Fruit fly (Drosophila melanogaster): Measurements from ENCODE around the gene Edem1.

The Edem1 gene

dm6 chrX:1879606-1880110 is 29.0 kb downstream of the Edem1 start, which contains the start of gene CG14818 (continued):
- TF ChIP-seq amos (GFP tag; IDR thresholded peaks at IDR 0.05; ENCODE audit: partially characterized antibody) (peak; percentile 78), CG18011 (GFP tag; optimal IDR thresholded peaks at IDR 0.05) (no peak), sc (optimal IDR thresholded peaks at IDR 0.05) (no peak), sc (GFP tag; optimal IDR thresholded peaks at IDR 0.05) (no peak), exex (tag; optimal IDR thresholded peaks at IDR 0.05) (no peak), Atf6 (GFP tag; IDR thresholded peaks at IDR 0.05) (peak; percentile 59; the same call in 1 of the 2 replicates), gsb-n (tag; optimal IDR thresholded peaks at IDR 0.05) (no peak), slbo (GFP tag; IDR thresholded peaks at IDR 0.05) (peak; percentile 77), fd102C (GFP tag; optimal IDR thresholded peaks at IDR 0.05) (no peak), pita (GFP tag; optimal IDR thresholded peaks at IDR 0.05) (no peak), H15 (GFP tag; IDR thresholded peaks at IDR 0.05) (no peak; the same call in 2 of the 3 replicates), CG11247 (GFP tag; IDR thresholded peaks at IDR 0.05) (no peak), CG18262 (tag; optimal IDR thresholded peaks at IDR 0.05) (peak; percentile 19), Chrac-16 (GFP tag; optimal IDR thresholded peaks at IDR 0.05) (peak; percentile 53), lov (optimal IDR thresholded peaks at IDR 0.05) (no peak), lov (GFP tag; IDR thresholded peaks at IDR 0.05) (no peak), CG1792 (GFP tag; optimal IDR thresholded peaks at IDR 0.05) (peak; percentile 27), her (GFP tag; optimal IDR thresholded peaks at IDR 0.05) (peak; percentile 36), CG12769 (tag; optimal IDR thresholded peaks at IDR 0.05) (no peak), grau (tag; optimal IDR thresholded peaks at IDR 0.05) (peak; percentile 51), CG1603 (tag; optimal IDR thresholded peaks at IDR 0.05) (peak; percentile 63), salm (tag; optimal IDR thresholded peaks at IDR 0.05) (no peak), pnt (GFP tag; optimal IDR thresholded peaks at IDR 0.05) (peak; percentile 56), CG32772 (GFP tag; IDR thresholded peaks at IDR 0.05) (peak; percentile 72), CG12299 (tag; optimal IDR thresholded peaks at IDR 0.05) (peak; percentile 39), klu (GFP tag; IDR thresholded peaks at IDR 0.05) (no peak; the same call in 1 of the 2 replicates), dan (GFP tag; IDR thresholded peaks at IDR 0.05) (no peak), CG11093 (GFP tag; IDR thresholded peaks at IDR 0.05) (0 out of 3 replicates have a peak, but pooled peaks have one; percentile 41), Dek (tag; optimal IDR thresholded peaks at IDR 0.05) (peak; percentile 29), CG7745 (tag; optimal IDR thresholded peaks at IDR 0.05) (no peak), CG13775 (GFP tag; optimal IDR thresholded peaks at IDR 0.05) (peak; percentile 57), CG11696 (GFP tag; IDR thresholded peaks at IDR 0.05) (no peak), Max (GFP tag; optimal IDR thresholded peaks at IDR 0.05) (no peak), CG4730 (GFP tag; IDR thresholded peaks at IDR 0.05) (peak; percentile 26; the same call in 1 of the 2 replicates), CG14965 (GFP tag; optimal IDR thresholded peaks at IDR 0.05; ENCODE audit: borderline replicate concordance) (no peak), sens (GFP tag) (peak; percentile 88), Hey (tag; optimal IDR thresholded peaks at IDR 0.05) (no peak), maf-S (GFP tag; optimal IDR thresholded peaks at IDR 0.05) (peak; percentile 59), pb (GFP tag; optimal IDR thresholded peaks at IDR 0.05) (peak; percentile 7), insv (GFP tag; optimal IDR thresholded peaks at IDR 0.05) (peak in 1 of 2 experiments; percentile 81), CG7987 (GFP tag; optimal IDR thresholded peaks at IDR 0.05) (no peak), so (GFP tag; IDR thresholded peaks at IDR 0.05) (0 out of 3 replicates have a peak, but pooled peaks have one; percentile 39), Med (GFP tag) (peak; percentile 95), CG33557 (GFP tag; optimal IDR thresholded peaks at IDR 0.05) (peak; percentile 33), CG13287 (GFP tag; IDR thresholded peaks at IDR 0.05; ENCODE audit: partially characterized antibody) (peak; percentile 87), CoRest (tag; optimal IDR thresholded peaks at IDR 0.05) (peak; percentile 66), Eip74EF (GFP tag; optimal IDR thresholded peaks at IDR 0.05) (no peak), dati (GFP tag; IDR thresholded peaks at IDR 0.05) (no peak), CG13424 (tag; optimal IDR thresholded peaks at IDR 0.05) (peak; percentile 69), lbe (GFP tag; optimal IDR thresholded peaks at IDR 0.05) (peak; percentile 54), kah (GFP tag; optimal IDR thresholded peaks at IDR 0.05) (no peak)
